Fruit fly (Drosophila melanogaster): Measurements from ENCODE around the gene CG1847.

DNA sequence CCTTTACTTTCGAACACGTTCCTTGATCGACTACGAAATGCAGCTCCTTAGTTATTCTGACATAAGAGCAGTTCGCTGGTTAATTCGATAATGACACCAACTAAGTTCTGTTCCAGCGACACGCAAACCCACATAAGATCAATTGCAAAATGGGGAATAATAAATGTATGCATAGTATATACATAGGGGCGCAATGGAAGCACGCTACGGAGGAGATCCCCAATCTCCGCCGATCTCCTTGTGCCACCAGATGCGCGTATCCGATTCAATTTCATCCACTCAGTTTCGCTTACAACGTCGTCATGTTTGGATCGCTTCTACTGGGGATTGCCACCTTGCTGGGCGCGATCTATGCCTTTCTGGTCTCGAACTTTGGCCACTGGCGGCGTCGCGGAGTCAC lies 29.7 kb upstream of the CG1847 start, which contains the start of gene Cyp28c1:
- no peak for TF ChIP-seq CG6854 (GFP tag; optimal IDR thresholded peaks at IDR 0.05)
- no peak for TF ChIP-seq CG3919 (GFP tag; optimal IDR thresholded peaks at IDR 0.05)
- TF ChIP-seq cyc (GFP tag; optimal IDR thresholded peaks at IDR 0.05), result no peak
- TF ChIP-seq CG3032 (tag; optimal IDR thresholded peaks at IDR 0.05), result no peak
- TF ChIP-seq Eip78C (GFP tag), result no peak
- no peak for TF ChIP-seq Eip75B (GFP tag; optimal IDR thresholded peaks at IDR 0.05)
- no peak for TF ChIP-seq Hr39 (GFP tag; optimal IDR thresholded peaks at IDR 0.05)
